Worm (Caenorhabditis elegans): Measurements from ENCODE around the gene Y39B6A.69.

DNA sequence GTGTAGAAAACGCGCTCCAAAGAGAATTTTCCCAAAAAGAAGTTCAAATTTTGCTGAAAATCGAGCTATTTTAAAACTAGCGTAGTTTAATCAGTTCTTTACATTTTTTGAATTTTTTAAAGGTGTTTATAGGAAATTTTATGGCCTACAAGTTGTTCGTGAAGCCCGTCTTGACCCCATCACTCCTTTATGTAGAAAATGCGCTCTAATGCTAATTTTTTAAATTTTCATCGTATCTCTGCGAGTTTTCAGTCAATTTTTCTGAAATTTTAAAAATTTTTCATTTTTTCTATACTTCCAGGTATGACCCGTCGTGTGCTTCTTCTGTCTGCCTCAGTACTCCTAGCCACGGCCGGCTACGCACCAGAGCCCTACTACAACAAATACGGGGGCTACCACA, 16.0 kb downstream of the Y39B6A.69 start, which contains the start of gene Y39B6A.9:
- TF ChIP-seq snpc-1.3 (tag; optimal IDR thresholded peaks at IDR 0.05; ENCODE audit: insufficient read depth): no peak
- no peak for TF ChIP-seq hmg-20 (GFP tag; IDR thresholded peaks at IDR 0.05)
- TF ChIP-seq F22D6.2 (tag; optimal IDR thresholded peaks at IDR 0.05): no peak
- TF ChIP-seq F10E7.11 (tag; optimal IDR thresholded peaks at IDR 0.05): no peak
- TF ChIP-seq B0019.2 (GFP tag; conservative IDR thresholded peaks at IDR 0.05): no peak
- TF ChIP-seq atf-7 (tag; optimal IDR thresholded peaks at IDR 0.05): no peak
- no peak for TF ChIP-seq cebp-2 (GFP tag; IDR thresholded peaks at IDR 0.05)
- TF ChIP-seq F57C9.4 (tag; optimal IDR thresholded peaks at IDR 0.05): no peak
- TF ChIP-seq pbrm-1 (GFP tag; IDR thresholded peaks at IDR 0.05): no peak
- TF ChIP-seq K11D2.4 (GFP tag; IDR thresholded peaks at IDR 0.05): no peak
